Worm (Caenorhabditis elegans) whole organism, L4 larva: ENCODE results near the gene trpp-6.
A peak's percentile ranks its signal among the peaks of the same experiment; 100 is the strongest.

Experiments used
- F10B5.3 ChIP-seq: sonication (generic microtip); optimal IDR thresholded peaks from 2 replicates; lab custom pipeline; 2016; ENCODE audit warnings: mild to moderate bottlenecking, missing genetic modification characterization, missing compliant biosample characterization
- F37D6.2 ChIP-seq: sonication (generic microtip); optimal IDR thresholded peaks from 2 replicates; lab custom pipeline; 2016; ENCODE audit warnings: mild to moderate bottlenecking, missing genetic modification characterization, missing compliant biosample characterization
- F44E2.7 ChIP-seq: fragments of 200-800 bp; sonication (Bioruptor generic); IDR thresholded peaks from 2 replicates; pipeline ENCODE4 v2.1.2; 2022; ENCODE audit warnings: missing genetic modification characterization, missing compliant biosample characterization
- F49E8.2 ChIP-seq: sonication (generic microtip); optimal IDR thresholded peaks from 2 replicates; lab custom pipeline; 2016; ENCODE audit warnings: missing compliant biosample characterization, mild to moderate bottlenecking, missing genetic modification characterization, borderline replicate concordance
- T26A8.4 ChIP-seq: fragments of 200-800 bp; sonication (Bioruptor generic); IDR thresholded peaks from 2 replicates; pipeline ENCODE4 v1.3.6; 2022; ENCODE audit warnings: missing genetic modification characterization, missing compliant biosample characterization
- Y48G9A.11 ChIP-seq: fragments of 200-800 bp; sonication (Bioruptor generic); IDR thresholded peaks from 2 replicates; pipeline ENCODE4 v1.3.6; 2022; ENCODE audit warnings: missing genetic modification reagents, missing genetic modification characterization, missing compliant biosample characterization
- ZK337.2 ChIP-seq: fragments of 200-800 bp; sonication (Bioruptor generic); IDR thresholded peaks from 2 replicates; pipeline ENCODE4 v1.3.6; 2022; ENCODE audit warnings: missing genetic modification reagents, missing genetic modification characterization, missing compliant biosample characterization
- aha-1 ChIP-seq: fragments of 150-350 bp; peaks from one replicate; lab custom pipeline; 2014; ENCODE audit warnings: missing biosample characterization, missing genetic modification characterization
- ama-1 ChIP-seq: fragments of 150-350 bp; optimal IDR thresholded peaks from 2 replicates; lab custom pipeline; 2014; ENCODE audit warnings: inconsistent platforms, mixed read lengths
- attf-4 ChIP-seq: sonication (generic microtip); optimal IDR thresholded peaks from 3 replicates; lab custom pipeline; 2017; ENCODE audit warnings: missing biosample characterization, missing genetic modification characterization
- ceh-44 ChIP-seq: fragments of 200-800 bp; sonication (Bioruptor generic); IDR thresholded peaks from 2 replicates; pipeline ENCODE4 v1.3.6; 2022; ENCODE audit warnings: missing genetic modification reagents, missing genetic modification characterization, missing compliant biosample characterization
- ceh-82 ChIP-seq: sonication (generic microtip); optimal IDR thresholded peaks from 2 replicates; lab custom pipeline; 2017; ENCODE audit warnings: missing biosample characterization, missing genetic modification characterization
- daf-12 ChIP-seq: fragments of 150-350 bp; optimal IDR thresholded peaks from 2 replicates; lab custom pipeline; 2014; ENCODE audit warnings: missing biosample characterization, missing genetic modification reagents, missing genetic modification characterization
- daf-16 ChIP-seq, 3 experiments: sonication (generic microtip); optimal IDR thresholded peaks; 2 replicates each; lab custom pipeline; 2016 to 2017; ENCODE audit warnings: missing genetic modification characterization in 3 of 3, missing genetic modification reagents in 3 of 3, mild to moderate bottlenecking in 2 of 3, missing compliant biosample characterization in 2 of 3, missing biosample characterization in 1 of 3, moderate library complexity in 1 of 3
- daf-19 ChIP-seq: fragments of 200-800 bp; sonication (Bioruptor generic); conservative IDR thresholded peaks from 2 replicates; pipeline ENCODE4 v1.3.6; 2022; ENCODE audit warnings: missing genetic modification characterization, missing compliant biosample characterization
- daf-8 ChIP-seq: fragments of 200-800 bp; sonication (Bioruptor generic); IDR thresholded peaks from 2 replicates; pipeline ENCODE4 v1.3.6; 2022; ENCODE audit warnings: missing genetic modification characterization, missing compliant biosample characterization
- dmd-6 ChIP-seq: fragments of 200-800 bp; sonication (Bioruptor generic); IDR thresholded peaks from 2 replicates; pipeline ENCODE4 v1.3.6; 2022; ENCODE audit warnings: missing genetic modification reagents, missing genetic modification characterization, missing compliant biosample characterization
- dmd-8 ChIP-seq: fragments of 200-800 bp; sonication (Bioruptor generic); IDR thresholded peaks from 2 replicates; pipeline ENCODE4 v1.3.6; 2022; ENCODE audit warnings: missing genetic modification characterization, missing compliant biosample characterization
- dmd-9 ChIP-seq: fragments of 200-800 bp; sonication (Bioruptor generic); IDR thresholded peaks from 2 replicates; pipeline ENCODE4 v1.3.6; 2022; ENCODE audit warnings: missing genetic modification reagents, missing genetic modification characterization, missing compliant biosample characterization
- dpl-1 ChIP-seq: fragments of 150-350 bp; optimal IDR thresholded peaks from 2 replicates; lab custom pipeline; 2014; ENCODE audit warnings: missing biosample characterization, missing genetic modification reagents, missing genetic modification characterization
- dve-1 ChIP-seq: sonication (generic microtip); optimal IDR thresholded peaks from 2 replicates; lab custom pipeline; 2017; ENCODE audit warnings: antibody characterized with exemption, mild to moderate bottlenecking, missing genetic modification characterization, missing compliant biosample characterization; ENCODE audit not compliant: insufficient read depth
- egl-27 ChIP-seq: sonication (generic microtip); optimal IDR thresholded peaks from 3 replicates; lab custom pipeline; 2017; ENCODE audit warnings: missing biosample characterization, missing genetic modification reagents, missing genetic modification characterization
- gei-8 ChIP-seq: fragments of 200-800 bp; sonication (Bioruptor generic); optimal IDR thresholded peaks from 2 replicates; lab custom pipeline; 2018; ENCODE audit warnings: mild to moderate bottlenecking, missing genetic modification characterization, missing compliant biosample characterization
- hlh-11 ChIP-seq: fragments of 200-800 bp; sonication (Bioruptor generic); optimal IDR thresholded peaks from 2 replicates; lab custom pipeline; 2018; ENCODE audit warnings: mild to moderate bottlenecking, missing genetic modification characterization, missing compliant biosample characterization
- hlh-30 ChIP-seq: sonication (generic microtip); optimal IDR thresholded peaks from 2 replicates; lab custom pipeline; 2017; ENCODE audit warnings: antibody characterized with exemption, mild to moderate bottlenecking, missing genetic modification characterization, missing compliant biosample characterization; ENCODE audit not compliant: insufficient read depth
- lin-1 ChIP-seq: fragments of 200-800 bp; sonication (Bioruptor generic); IDR thresholded peaks from 2 replicates; pipeline ENCODE4 v1.3.6; 2022; ENCODE audit warnings: missing genetic modification reagents, missing genetic modification characterization, missing compliant biosample characterization
- lin-13 ChIP-seq: fragments of 150-350 bp; optimal IDR thresholded peaks from 2 replicates; lab custom pipeline; 2014; ENCODE audit warnings: missing biosample characterization, missing genetic modification reagents, missing genetic modification characterization
- madf-5 ChIP-seq, 2 experiments: fragments of 200-800 bp; sonication (Bioruptor generic); IDR thresholded peaks; 2 replicates each; pipeline ENCODE4 v1.3.6; 2022; ENCODE audit warnings: missing compliant biosample characterization in 2 of 2, missing genetic modification characterization in 2 of 2
- madf-9 ChIP-seq: fragments of 200-800 bp; sonication (Bioruptor generic); conservative IDR thresholded peaks from 2 replicates; pipeline ENCODE4 v1.3.6; 2022; ENCODE audit warnings: missing genetic modification reagents, missing genetic modification characterization, missing compliant biosample characterization
- mdt-29 ChIP-seq: fragments of 200-800 bp; sonication (Bioruptor generic); IDR thresholded peaks from 2 replicates; pipeline ENCODE4 v1.3.6; 2022; ENCODE audit warnings: missing genetic modification reagents, missing genetic modification characterization, missing compliant biosample characterization
- mes-2 ChIP-seq: sonication (generic microtip); optimal IDR thresholded peaks from 2 replicates; lab custom pipeline; 2016; ENCODE audit warnings: missing genotype, mild to moderate bottlenecking, missing genetic modification characterization, missing compliant biosample characterization; ENCODE audit not compliant: poor library complexity, severe bottlenecking
- mxl-3 ChIP-seq: fragments of 200-800 bp; sonication (Bioruptor generic); optimal IDR thresholded peaks from 2 replicates; lab custom pipeline; 2018; ENCODE audit warnings: mild to moderate bottlenecking, missing genetic modification characterization, missing compliant biosample characterization
- nhr-11 ChIP-seq: fragments of 150-350 bp; optimal IDR thresholded peaks from 2 replicates; lab custom pipeline; 2014; ENCODE audit warnings: missing biosample characterization, missing genetic modification characterization
- nhr-111 ChIP-seq: fragments of 200-800 bp; sonication (Bioruptor generic); optimal IDR thresholded peaks from 2 replicates; lab custom pipeline; 2018; ENCODE audit warnings: mild to moderate bottlenecking, missing genetic modification characterization, missing compliant biosample characterization
- nhr-41 ChIP-seq: fragments of 200-800 bp; sonication (Bioruptor generic); IDR thresholded peaks from 2 replicates; pipeline ENCODE4 v1.3.6; 2022; ENCODE audit warnings: missing genetic modification reagents, missing genetic modification characterization, missing compliant biosample characterization
- pha-4 ChIP-seq, 2 experiments: fragments of 150-350 bp in 1 of 2; fragments of 200-800 bp in 1 of 2; sonication (Bioruptor generic) in 1 of 2; IDR thresholded peaks in 1 of 2; optimal IDR thresholded peaks in 1 of 2; 2 replicates each; pipeline versions ENCODE4 v1.3.6 to Lab custom; 2014 to 2022; ENCODE audit warnings: missing genetic modification characterization in 2 of 2, missing genetic modification reagents in 2 of 2, missing biosample characterization in 1 of 2, missing compliant biosample characterization in 1 of 2
- php-3 ChIP-seq: fragments of 200-800 bp; sonication (Bioruptor generic); IDR thresholded peaks from 2 replicates; pipeline ENCODE4 v1.3.6; 2022; ENCODE audit warnings: missing genetic modification reagents, missing genetic modification characterization, missing compliant biosample characterization
- pqm-1 ChIP-seq: sonication (generic microtip); optimal IDR thresholded peaks from 2 replicates; lab custom pipeline; 2017; ENCODE audit warnings: missing biosample characterization, missing genetic modification characterization
- rbr-2 ChIP-seq: sonication (generic microtip); optimal IDR thresholded peaks from 2 replicates; lab custom pipeline; 2016; ENCODE audit warnings: missing genotype, missing genetic modification characterization, missing compliant biosample characterization
- set-16 ChIP-seq: fragments of 200-800 bp; sonication (Bioruptor generic); IDR thresholded peaks from 2 replicates; pipeline ENCODE4 v1.3.6; 2022; ENCODE audit warnings: missing genetic modification reagents, missing genetic modification characterization, missing compliant biosample characterization
- skn-1 ChIP-seq: fragments of 150-350 bp; optimal IDR thresholded peaks from 2 replicates; lab custom pipeline; 2014; ENCODE audit warnings: missing biosample characterization, missing genetic modification characterization
- snpc-1.2 ChIP-seq: fragments of 200-800 bp; sonication (Bioruptor generic); IDR thresholded peaks from 2 replicates; pipeline ENCODE4 v1.3.6; 2022; ENCODE audit warnings: missing genetic modification reagents, missing genetic modification characterization, missing compliant biosample characterization
- spr-3 ChIP-seq: fragments of 200-800 bp; sonication (Bioruptor generic); optimal IDR thresholded peaks from 2 replicates; lab custom pipeline; 2018; ENCODE audit warnings: mild to moderate bottlenecking, missing genetic modification characterization, missing compliant biosample characterization
- unc-62 ChIP-seq, 3 experiments: fragments of 150-350 bp in 1 of 3; sonication (generic microtip); optimal IDR thresholded peaks in 2 of 3; peaks in 1 of 3; 1 replicate in 1 of 3; 2 replicates in 2 of 3; lab custom pipeline; 2014 to 2017; ENCODE audit warnings: missing biosample characterization in 3 of 3, missing genetic modification characterization in 3 of 3, missing genetic modification reagents in 3 of 3, missing genotype in 1 of 3
- zfp-2 ChIP-seq: sonication (generic microtip); optimal IDR thresholded peaks from 2 replicates; lab custom pipeline; 2016; ENCODE audit warnings: mild to moderate bottlenecking, missing genetic modification characterization, missing compliant biosample characterization

The trpp-6 gene

ce11 chrV:10030992-10031383 lies 39.3 kb downstream of the trpp-6 start, which contains the start of gene acl-2:
acl-2 (minus strand) TSS chrV:10031092.
- peak; percentile 4 for TF ChIP-seq lin-13 (GFP tag; lab: Kevin White, UChicago)
- TF ChIP-seq set-16: no peak
- no peak for TF ChIP-seq nhr-11
- no peak for TF ChIP-seq F10B5.3 (tag; lab: Kevin White, UChicago)
- no peak for TF ChIP-seq ZK337.2 (GFP tag; lab: Robert Waterston, UW)
- no peak for TF ChIP-seq daf-16 (GFP tag; optimal IDR thresholded peaks at IDR 0.05; lab: Kevin White, UChicago)
- TF ChIP-seq daf-16 (tag; optimal IDR thresholded peaks at IDR 0.05; lab: Kevin White, UChicago): peak; percentile 46
- TF ChIP-seq unc-62 (GFP tag; optimal IDR thresholded peaks at IDR 0.05 in 1 of 2; lab: Kevin White, UChicago): peak in 1 of 2 experiments; percentile 42
- TF ChIP-seq unc-62 (tag; optimal IDR thresholded peaks at IDR 0.05; lab: Kevin White, UChicago): no peak
- no peak for TF ChIP-seq F49E8.2 (tag; lab: Kevin White, UChicago)
- no peak for TF ChIP-seq hlh-30 (tag; lab: Kevin White, UChicago)
- TF ChIP-seq dmd-8 (GFP tag; lab: Robert Waterston, UW): no peak
- TF ChIP-seq rbr-2 (tag; lab: Kevin White, UChicago): no peak
- no peak for TF ChIP-seq mxl-3 (GFP tag; lab: Kevin White, UChicago)

ce11 chrV:10031384-10032171 lies 39.9 kb downstream of the trpp-6 start:
- TF ChIP-seq daf-16 (GFP tag; optimal IDR thresholded peaks at IDR 0.05; lab: Kevin White, UChicago) (no peak), daf-16 (tag; optimal IDR thresholded peaks at IDR 0.05; lab: Kevin White, UChicago) (no peak), ceh-82 (no peak), F37D6.2 (tag; lab: Kevin White, UChicago) (no peak), mdt-29 (GFP tag; lab: Robert Waterston, UW) (no peak), spr-3 (GFP tag; lab: Kevin White, UChicago) (no peak), pqm-1 (tag; lab: Kevin White, UChicago) (peak; percentile 55), hlh-30 (tag; lab: Kevin White, UChicago) (peak; percentile 50), nhr-41 (no peak), daf-19 (GFP tag; lab: Robert Waterston, UW) (no peak), lin-1 (0 out of 2 replicates have a peak, but pooled peaks have one; percentile 45), lin-13 (GFP tag; lab: Kevin White, UChicago) (no peak), aha-1 (no peak), dve-1 (tag; lab: Kevin White, UChicago) (peak; percentile 43), snpc-1.2 (no peak), madf-5 (GFP tag; IDR thresholded peaks at IDR 0.05; lab: Robert Waterston, UW) (no peak), attf-4 (tag; lab: Kevin White, UChicago) (no peak), madf-9 (GFP tag; lab: Robert Waterston, UW) (no peak), daf-8 (GFP tag; lab: Robert Waterston, UW) (no peak), T26A8.4 (GFP tag; lab: Robert Waterston, UW) (no peak), zfp-2 (tag; lab: Kevin White, UChicago) (no peak), php-3 (no peak), daf-12 (tag; lab: Kevin White, UChicago) (no peak), F49E8.2 (tag; lab: Kevin White, UChicago) (peak; percentile 16), skn-1 (tag; lab: Kevin White, UChicago) (no peak), mxl-3 (GFP tag; lab: Kevin White, UChicago) (peak; percentile 73), pha-4 (GFP tag; IDR thresholded peaks at IDR 0.05; lab: Robert Waterston, UW) (no peak), pha-4 (tag; optimal IDR thresholded peaks at IDR 0.05; lab: Kevin White, UChicago) (no peak), F44E2.7 (GFP tag; lab: Robert Waterston, UW) (no peak), ama-1 (lab: Kevin White, UChicago) (no peak), gei-8 (GFP tag; lab: Kevin White, UChicago) (no peak), egl-27 (tag; lab: Kevin White, UChicago) (no peak), nhr-111 (GFP tag; lab: Kevin White, UChicago) (no peak), dmd-9 (GFP tag; lab: Robert Waterston, UW) (no peak), hlh-11 (tag; lab: Kevin White, UChicago) (peak; percentile 54), Y48G9A.11 (GFP tag; lab: Robert Waterston, UW) (no peak), mes-2 (peak; percentile 87), dpl-1 (GFP tag; lab: Kevin White, UChicago) (peak; percentile 88), ceh-44 (no peak), dmd-6 (GFP tag; lab: Robert Waterston, UW) (peak; percentile 82)
